Comparison of ENCODE assay signal across 4 fruit fly cellular contexts in the genomic region with DNA sequence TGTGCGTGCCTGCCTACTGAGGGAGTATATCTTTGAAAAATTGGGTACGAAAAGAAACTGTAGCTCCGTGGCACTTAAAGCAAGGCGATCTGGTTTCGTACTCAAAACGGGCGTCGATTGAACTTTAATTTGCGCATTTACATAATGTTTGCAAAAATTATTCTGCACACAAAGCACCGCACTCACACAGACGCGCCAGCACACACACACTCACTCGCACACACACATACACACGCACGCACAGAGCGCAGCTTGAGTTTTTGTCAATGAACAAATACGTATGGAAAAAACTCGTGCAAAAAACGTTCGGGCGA.
A peak's percentile ranks its signal among the peaks of the same experiment; 100 is the strongest.
TF ChIP-seq lines count a peak whose summit lies in the region.

No protein-coding gene starts in this region.

- no peak for TF ChIP-seq CTCF in whole organism, embryonic (GFP tag; optimal IDR thresholded peaks at IDR 0.05; lab: Kevin White, UChicago)

TF ChIP-seq in whole organism, adult, 20 proteins besides CTCF, POLR2A, EP300 and RAD21:
- TF ChIP-seq pad (GFP tag; optimal IDR thresholded peaks at IDR 0.05; lab: Kevin White, UChicago): no peak
- peak; percentile 100 for TF ChIP-seq Mnt (GFP tag; optimal IDR thresholded peaks at IDR 0.05; lab: Kevin White, UChicago)
- peak; percentile 100 for TF ChIP-seq cic (GFP tag; optimal IDR thresholded peaks at IDR 0.05; lab: Kevin White, UChicago)
- peak; percentile 84 for TF ChIP-seq tj (GFP tag; optimal IDR thresholded peaks at IDR 0.05; lab: Kevin White, UChicago)
- TF ChIP-seq bab1 (GFP tag; optimal IDR thresholded peaks at IDR 0.05; lab: Kevin White, UChicago): no peak
- TF ChIP-seq Crg-1 (GFP tag; optimal IDR thresholded peaks at IDR 0.05; lab: Kevin White, UChicago): no peak
- no peak for TF ChIP-seq CG12768 (GFP tag; optimal IDR thresholded peaks at IDR 0.05; lab: Kevin White, UChicago)
- no peak for TF ChIP-seq CG7101 (tag; optimal IDR thresholded peaks at IDR 0.05; lab: Kevin White, UChicago)
- no peak for TF ChIP-seq Hr96 (GFP tag; optimal IDR thresholded peaks at IDR 0.05; lab: Kevin White, UChicago)
- peak; percentile 57 for TF ChIP-seq ovo (GFP tag; optimal IDR thresholded peaks at IDR 0.05; lab: Kevin White, UChicago)
- TF ChIP-seq Clk (GFP tag; optimal IDR thresholded peaks at IDR 0.05; lab: Kevin White, UChicago): no peak
- no peak for TF ChIP-seq cnc (optimal IDR thresholded peaks at IDR 0.05; lab: Kevin White, UChicago)

TF ChIP-seq in whole organism, embryonic, 481 proteins besides CTCF, POLR2A, EP300 and RAD21 (continues in another document):
- TF ChIP-seq hth (optimal IDR thresholded peaks at IDR 0.05; lab: Kevin White, UChicago) (no peak), bowl (GFP tag; IDR thresholded peaks at IDR 0.05; lab: Robert Waterston, UW) (peak; percentile 41; the same call in 1 of the 2 replicates), chinmo (GFP tag; IDR thresholded peaks at IDR 0.05; lab: Robert Waterston, UW; ENCODE audit: partially characterized antibody) (peak; percentile 80; the same call in 2 of the 4 replicates), Dfd (GFP tag; optimal IDR thresholded peaks at IDR 0.05; lab: Kevin White, UChicago) (peak in 1 of 2 experiments; percentile 26), Jarid2 (GFP tag; optimal IDR thresholded peaks at IDR 0.05; lab: Kevin White, UChicago) (peak; percentile 81), wek (GFP tag; optimal IDR thresholded peaks at IDR 0.05; lab: Kevin White, UChicago) (peak; percentile 13), CG12769 (tag; optimal IDR thresholded peaks at IDR 0.05; lab: Kevin White, UChicago) (peak; percentile 22), ci (GFP tag; IDR thresholded peaks at IDR 0.05; lab: Robert Waterston, UW) (peak; percentile 58; the same call in 2 of the 3 replicates), CG16779 (GFP tag; IDR thresholded peaks at IDR 0.05; lab: Robert Waterston, UW) (peak; percentile 60; the same call in 1 of the 2 replicates), Bgb (GFP tag; IDR thresholded peaks at IDR 0.05; lab: Robert Waterston, UW; ENCODE audit: partially characterized antibody) (peak; percentile 58; the same call in 1 of the 2 replicates), CG34422 (GFP tag; IDR thresholded peaks at IDR 0.05; lab: Robert Waterston, UW) (peak; percentile 83; the same call in 1 of the 3 replicates), her (GFP tag; optimal IDR thresholded peaks at IDR 0.05; lab: Kevin White, UChicago) (peak; percentile 17), bbx (GFP tag; IDR thresholded peaks at IDR 0.05; lab: Robert Waterston, UW; ENCODE audit: partially characterized antibody) (peak; percentile 67; the same call in 1 of the 2 replicates), CG42726 (GFP tag; IDR thresholded peaks at IDR 0.05; lab: Robert Waterston, UW; ENCODE audit: partially characterized antibody) (no peak; the same call in 1 of the 2 replicates), CG2199 (GFP tag; IDR thresholded peaks at IDR 0.05; lab: Robert Waterston, UW) (0 out of 3 replicates have a peak, but pooled peaks have one; percentile 22), Dll (GFP tag; IDR thresholded peaks at IDR 0.05; lab: Robert Waterston, UW; ENCODE audit: partially characterized antibody) (no peak), CG17359 (tag; optimal IDR thresholded peaks at IDR 0.05; lab: Kevin White, UChicago) (no peak), CG13287 (GFP tag; IDR thresholded peaks at IDR 0.05; lab: Robert Waterston, UW; ENCODE audit: partially characterized antibody) (peak; percentile 15; the same call in 1 of the 2 replicates), CG12744 (GFP tag; optimal IDR thresholded peaks at IDR 0.05; lab: Kevin White, UChicago) (no peak), ttk (GFP tag; IDR thresholded peaks at IDR 0.05; lab: Robert Waterston, UW) (no peak), chif (GFP tag; optimal IDR thresholded peaks at IDR 0.05; lab: Kevin White, UChicago) (no peak)

TF ChIP-seq in whole organism, pupa, 21 proteins besides CTCF, POLR2A, EP300 and RAD21:
- no peak for TF ChIP-seq Pif1A (GFP tag; optimal IDR thresholded peaks at IDR 0.05; lab: Kevin White, UChicago)
- TF ChIP-seq Ets98B (GFP tag; IDR thresholded peaks at IDR 0.05; lab: Robert Waterston, UW): peak; percentile 52
- no peak for TF ChIP-seq CG32121 (GFP tag; IDR thresholded peaks at IDR 0.05; lab: Robert Waterston, UW)
- TF ChIP-seq rn (GFP tag; IDR thresholded peaks at IDR 0.05; lab: Robert Waterston, UW): no peak
- peak; percentile 38 for TF ChIP-seq EcR (GFP tag; optimal IDR thresholded peaks at IDR 0.05; lab: Kevin White, UChicago)
- TF ChIP-seq fd96Ca (GFP tag; IDR thresholded peaks at IDR 0.05; lab: Robert Waterston, UW): 0 out of 3 replicates have a peak, but pooled peaks have one; percentile 27
- TF ChIP-seq CG12605 (GFP tag; IDR thresholded peaks at IDR 0.05; lab: Robert Waterston, UW): peak; percentile 54; the same call in 1 of the 2 replicates
TF ChIP-seq in whole organism, pupa: peak in this region for 4.

TF ChIP-seq in whole organism, wandering third instar larva, 38 proteins besides CTCF, POLR2A, EP300 and RAD21:
- TF ChIP-seq Mio (GFP tag; optimal IDR thresholded peaks at IDR 0.05; lab: Kevin White, UChicago): no peak
- no peak for TF ChIP-seq Jra (GFP tag; optimal IDR thresholded peaks at IDR 0.05; lab: Kevin White, UChicago)
- peak; percentile 85 for TF ChIP-seq Hr83 (GFP tag; optimal IDR thresholded peaks at IDR 0.05; lab: Kevin White, UChicago; ENCODE audit: poor library complexity, severe bottlenecking)
- no peak for TF ChIP-seq lola (GFP tag; optimal IDR thresholded peaks at IDR 0.05; lab: Kevin White, UChicago)
- no peak for TF ChIP-seq Rel (GFP tag; optimal IDR thresholded peaks at IDR 0.05; lab: Kevin White, UChicago)
- peak; percentile 39 for TF ChIP-seq Rel (tag; optimal IDR thresholded peaks at IDR 0.05; lab: Kevin White, UChicago)
- no peak for TF ChIP-seq usp (GFP tag; optimal IDR thresholded peaks at IDR 0.05; lab: Kevin White, UChicago)
- TF ChIP-seq Dfd (GFP tag; optimal IDR thresholded peaks at IDR 0.05; lab: Kevin White, UChicago): peak; percentile 34
- no peak for TF ChIP-seq Hr78 (GFP tag; optimal IDR thresholded peaks at IDR 0.05; lab: Kevin White, UChicago)
- peak in 1 of 2 experiments; percentile 39 for TF ChIP-seq dl (GFP tag; optimal IDR thresholded peaks at IDR 0.05; lab: Kevin White, UChicago; ENCODE audit: insufficient read depth in 1 of 2, partially characterized antibody in 2 of 2)
- peak; percentile 46 for TF ChIP-seq Dif (GFP tag; optimal IDR thresholded peaks at IDR 0.05; lab: Kevin White, UChicago; ENCODE audit: partially characterized antibody)
- no peak for TF ChIP-seq br (GFP tag; optimal IDR thresholded peaks at IDR 0.05; lab: Kevin White, UChicago)
- no peak for TF ChIP-seq brk (GFP tag; optimal IDR thresholded peaks at IDR 0.05; lab: Kevin White, UChicago)
